Worm (Caenorhabditis elegans): ENCODE data around the gene rol-1.
"Not testable (repeated sequence)": the region's sequence is repeated elsewhere in the genome, so short reads cannot be mapped to it uniquely, and the experiment has no call there.

The rol-1 gene

DNA sequence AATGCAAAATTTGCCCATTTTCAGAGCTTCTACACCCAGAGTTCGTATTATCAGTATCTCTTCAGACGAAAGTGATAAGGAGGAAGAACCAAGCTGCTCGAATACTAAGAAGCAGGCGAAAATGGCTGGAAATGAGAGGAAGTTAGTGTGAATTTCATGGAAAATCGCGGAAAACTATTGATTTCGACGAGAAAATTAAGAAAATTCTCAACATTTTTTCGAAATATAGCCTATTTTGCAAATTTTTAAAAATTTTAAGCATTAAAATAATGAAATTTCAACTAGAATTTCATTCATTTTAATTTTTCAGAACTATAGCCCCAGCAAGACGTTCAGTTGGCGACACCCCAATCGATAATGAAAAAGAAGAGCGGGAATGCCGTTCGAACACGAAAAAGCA, 28.8 kb upstream of the rol-1 start:
- TF ChIP-seq ztf-4 (tag; optimal IDR thresholded peaks at IDR 0.05) (no peak), unc-55 (GFP tag; optimal IDR thresholded peaks at IDR 0.05) (no peak), aly-2 (tag; optimal IDR thresholded peaks at IDR 0.05) (no peak), elt-1 (tag; optimal IDR thresholded peaks at IDR 0.05) (no peak), nhr-12 (tag; optimal IDR thresholded peaks at IDR 0.05) (no peak), lsy-2 (tag; optimal IDR thresholded peaks at IDR 0.05) (no peak), blmp-1 (tag; optimal IDR thresholded peaks at IDR 0.05; ENCODE audit: insufficient read depth) (no peak), mab-5 (tag; optimal IDR thresholded peaks at IDR 0.05) (no peak), peb-1 (tag; optimal IDR thresholded peaks at IDR 0.05) (no peak), unc-39 (tag; optimal IDR thresholded peaks at IDR 0.05) (no peak), nhr-25 (tag; optimal IDR thresholded peaks at IDR 0.05) (no peak), nhr-11 (tag; optimal IDR thresholded peaks at IDR 0.05) (no peak)

- TF ChIP-seq lin-39 (tag; optimal IDR thresholded peaks at IDR 0.05) (no peak), ama-1 (optimal IDR thresholded peaks at IDR 0.05) (no peak), nhr-25 (tag; optimal IDR thresholded peaks at IDR 0.05) (no peak), nhr-23 (tag; optimal IDR thresholded peaks at IDR 0.05) (no peak), ceh-16 (tag; optimal IDR thresholded peaks at IDR 0.05) (no peak), elt-3 (tag; optimal IDR thresholded peaks at IDR 0.05) (no peak), crh-2 (tag; optimal IDR thresholded peaks at IDR 0.05) (no peak), F13H6.1 (tag; optimal IDR thresholded peaks at IDR 0.05) (no peak), unc-62 (GFP tag; optimal IDR thresholded peaks at IDR 0.05) (no peak), snpc-4 (tag; optimal IDR thresholded peaks at IDR 0.05) (no peak)
These were observed 25.0 kb upstream of the rol-1 start, which contains the start of gene Y57A10A.2 for ce11 chrII:12147331-12147730. Gene Y57A10A.2, plus strand, starts transcription at chrII:12147631.

- TF ChIP-seq ztf-11 (tag; optimal IDR thresholded peaks at IDR 0.05), result no peak
- TF ChIP-seq lsy-2 (tag; optimal IDR thresholded peaks at IDR 0.05), result no peak
- TF ChIP-seq nhr-12 (tag; optimal IDR thresholded peaks at IDR 0.05), result no peak
- TF ChIP-seq egl-27 (tag; optimal IDR thresholded peaks at IDR 0.05), result no peak
- TF ChIP-seq R02D3.7 (tag; optimal IDR thresholded peaks at IDR 0.05), result no peak
- TF ChIP-seq C34F6.9 (tag; optimal IDR thresholded peaks at IDR 0.05), result no peak
- no peak for TF ChIP-seq elt-1 (tag; optimal IDR thresholded peaks at IDR 0.05)
- TF ChIP-seq nhr-129 (tag; optimal IDR thresholded peaks at IDR 0.05), result no peak
- TF ChIP-seq sem-4 (tag; optimal IDR thresholded peaks at IDR 0.05), result no peak
- no peak for TF ChIP-seq sma-3 (GFP tag; optimal IDR thresholded peaks at IDR 0.05)
- TF ChIP-seq nhr-77 (tag; optimal IDR thresholded peaks at IDR 0.05), result no peak
- TF ChIP-seq nhr-10 (tag; optimal IDR thresholded peaks at IDR 0.05), result no peak
- TF ChIP-seq nhr-25 (tag; optimal IDR thresholded peaks at IDR 0.05), result no peak
- TF ChIP-seq crh-2 (tag; optimal IDR thresholded peaks at IDR 0.05), result no peak
- no peak for TF ChIP-seq lin-39 (tag; optimal IDR thresholded peaks at IDR 0.05)
- TF ChIP-seq ZK546.5 (tag; optimal IDR thresholded peaks at IDR 0.05), result no peak
- TF ChIP-seq nhr-237 (tag; optimal IDR thresholded peaks at IDR 0.05), result no peak
- TF ChIP-seq ztf-1 (GFP tag; conservative IDR thresholded peaks at IDR 0.05), result no peak
- TF ChIP-seq ceh-16 (tag; optimal IDR thresholded peaks at IDR 0.05), result no peak
These were observed 22.1 kb upstream of the rol-1 start for ce11 chrII:12150227-12150626.

DNA sequence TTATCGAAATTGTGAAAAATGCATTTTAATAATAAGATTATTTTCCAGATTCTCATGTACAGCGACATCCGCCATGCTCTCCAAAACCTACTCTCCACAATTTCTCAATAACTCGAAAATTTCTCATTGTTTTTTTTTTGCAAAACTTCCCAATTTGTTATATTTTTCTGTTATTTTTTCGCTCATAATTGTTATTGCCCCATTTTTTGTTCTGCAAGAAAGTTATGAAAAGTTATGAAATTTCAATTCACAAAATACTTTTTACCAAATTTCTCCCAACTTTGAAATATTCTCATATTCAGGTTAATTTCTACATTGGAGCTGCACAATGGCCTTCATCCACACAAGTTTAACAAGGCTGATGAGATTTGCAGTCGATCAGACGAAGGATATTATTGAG, 20.7 kb upstream of the rol-1 start, which contains the start of gene Y57A10A.4:
Gene Y57A10A.4, plus strand, starts transcription at position 301 of the 400 bp plus-strand sequence.
- TF ChIP-seq lin-11, zag-1, dmd-4 (tag; optimal IDR thresholded peaks at IDR 0.05): not testable (repeated sequence)

DNA sequence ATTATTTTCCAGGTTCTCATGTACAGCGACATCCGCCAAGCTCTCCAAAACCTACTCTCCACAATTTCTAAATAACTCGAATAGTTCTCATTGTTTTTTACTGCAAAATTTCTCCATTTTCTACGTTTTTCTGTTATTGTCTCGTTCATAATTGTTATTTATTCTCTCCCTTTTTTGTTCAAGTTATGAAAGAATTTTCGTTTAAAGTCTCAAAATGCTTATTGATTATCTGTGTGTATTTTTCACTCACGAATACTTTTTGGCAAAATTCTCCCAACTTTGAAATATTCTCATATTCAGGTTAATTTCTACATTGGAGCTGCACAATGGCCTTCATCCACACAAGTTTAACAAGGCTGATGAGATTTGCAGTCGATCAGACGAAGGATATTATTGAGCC, 18.2 kb upstream of the rol-1 start, which contains the start of gene Y57A10A.5:
Gene Y57A10A.5, plus strand, starts transcription at position 301 of the 400 bp plus-strand sequence.
- TF ChIP-seq F13H6.1, zag-1, elt-1 (tag; optimal IDR thresholded peaks at IDR 0.05): not testable (repeated sequence)
